Fruit fly (Drosophila melanogaster) whole organism, embryonic: ENCODE results near the gene IntS6.
A peak's percentile ranks its signal among the peaks of the same experiment; 100 is the strongest.

Source experiments
- Ada2b ChIP-seq: fragments of 200-800 bp; sonication (Bioruptor generic); IDR thresholded peaks from 2 replicates; pipeline ENCODE4 v1.3.6; 2022; ENCODE audit warnings: missing biosample characterization, missing genetic modification characterization
- Asciz ChIP-seq: fragments of 200-800 bp; sonication (Bioruptor generic); optimal IDR thresholded peaks from 2 replicates; lab custom pipeline; 2017; ENCODE audit warnings: missing biosample characterization, mild to moderate bottlenecking, missing genetic modification characterization, missing genetic modification reagents
- Atf-2 ChIP-seq: fragments of 200-800 bp; sonication (Bioruptor generic); optimal IDR thresholded peaks from 2 replicates; lab custom pipeline; 2016; ENCODE audit warnings: missing biosample characterization, missing genetic modification characterization
- Blimp-1 ChIP-seq: fragments of 200-800 bp; sonication (Bioruptor generic); optimal IDR thresholded peaks from 3 replicates; lab custom pipeline; 2018; ENCODE audit warnings: missing biosample characterization, missing genetic modification characterization, mild to moderate bottlenecking, moderate library complexity, missing genetic modification reagents
- Bteb2 ChIP-seq: fragments of 200-800 bp; sonication (Bioruptor generic); optimal IDR thresholded peaks from 2 replicates; lab custom pipeline; 2016; ENCODE audit warnings: missing biosample characterization, missing genetic modification characterization
- C15 ChIP-seq: fragments of 200-800 bp; sonication (Bioruptor generic); IDR thresholded peaks from 3 replicates; pipeline ENCODE4 v1.3.6; 2022; ENCODE audit warnings: missing biosample characterization, missing genetic modification characterization
- CG12104 ChIP-seq: fragments of 200-800 bp; sonication (Bioruptor generic); optimal IDR thresholded peaks from 3 replicates; lab custom pipeline; 2016; ENCODE audit warnings: missing biosample characterization, missing genetic modification characterization
- CG12744 ChIP-seq: fragments of 200-800 bp; sonication (Bioruptor generic); optimal IDR thresholded peaks from 2 replicates; lab custom pipeline; 2016; ENCODE audit warnings: missing biosample characterization, missing genetic modification characterization
- CG15479 ChIP-seq: fragments of 200-800 bp; sonication (Bioruptor generic); optimal IDR thresholded peaks from 3 replicates; lab custom pipeline; 2019; ENCODE audit warnings: missing biosample characterization, mild to moderate bottlenecking, missing genetic modification characterization, moderate library complexity
- CG17912 ChIP-seq: fragments of 200-800 bp; sonication (Bioruptor generic); optimal IDR thresholded peaks from 2 replicates; lab custom pipeline; 2018; ENCODE audit warnings: missing biosample characterization, mild to moderate bottlenecking, missing genetic modification characterization
- CG18619 ChIP-seq: fragments of 200-800 bp; sonication (Bioruptor generic); optimal IDR thresholded peaks from 3 replicates; lab custom pipeline; 2017; ENCODE audit warnings: missing biosample characterization, mild to moderate bottlenecking, missing genetic modification characterization
- CG2129 ChIP-seq: fragments of 200-800 bp; sonication (Bioruptor generic); IDR thresholded peaks from 2 replicates; pipeline ENCODE4 v1.3.6; 2022; ENCODE audit warnings: missing biosample characterization, missing genetic modification characterization; ENCODE audit not compliant: partially characterized antibody
- CG5953 ChIP-seq: fragments of 200-800 bp; sonication (Bioruptor generic); IDR thresholded peaks from 2 replicates; pipeline ENCODE4 v1.3.6; 2022; ENCODE audit warnings: missing biosample characterization, missing genetic modification characterization
- CG6272 ChIP-seq: fragments of 200-800 bp; sonication (Bioruptor generic); IDR thresholded peaks from 2 replicates; pipeline ENCODE4 v1.3.6; 2022; ENCODE audit warnings: missing biosample characterization, missing genetic modification characterization
- CG6854 ChIP-seq: fragments of 200-800 bp; sonication (Bioruptor generic); optimal IDR thresholded peaks from 3 replicates; lab custom pipeline; 2017; ENCODE audit warnings: missing biosample characterization, mild to moderate bottlenecking, missing genetic modification characterization
- CG7372 ChIP-seq: fragments of 200-800 bp; sonication (Bioruptor generic); IDR thresholded peaks from 2 replicates; pipeline ENCODE4 v1.3.6; 2022; ENCODE audit warnings: missing biosample characterization, missing genetic modification characterization
- CG7786 ChIP-seq: fragments of 200-800 bp; sonication (Bioruptor generic); optimal IDR thresholded peaks from 2 replicates; lab custom pipeline; 2016; ENCODE audit warnings: missing biosample characterization, missing genetic modification characterization
- CG9876 ChIP-seq: fragments of 200-800 bp; sonication (Bioruptor generic); optimal IDR thresholded peaks from 2 replicates; lab custom pipeline; 2016; ENCODE audit warnings: missing biosample characterization, missing genetic modification characterization
- Chrac-16 ChIP-seq: fragments of 200-800 bp; sonication (Bioruptor generic); optimal IDR thresholded peaks from 3 replicates; lab custom pipeline; 2016; ENCODE audit warnings: missing biosample characterization, missing genetic modification characterization
- Dad ChIP-seq: fragments of 200-800 bp; sonication (Bioruptor generic); optimal IDR thresholded peaks from 3 replicates; lab custom pipeline; 2016; ENCODE audit warnings: missing biosample characterization, missing genetic modification characterization
- Dll ChIP-seq: fragments of 200-800 bp; sonication (Bioruptor generic); IDR thresholded peaks from 4 replicates; pipeline ENCODE4 v1.3.6; 2022; ENCODE audit warnings: missing biosample characterization, missing genetic modification characterization; ENCODE audit not compliant: partially characterized antibody
- Meics ChIP-seq: fragments of 200-800 bp; sonication (Bioruptor generic); optimal IDR thresholded peaks from 2 replicates; lab custom pipeline; 2017; ENCODE audit warnings: missing biosample characterization, mild to moderate bottlenecking, missing genetic modification characterization
- Mrtf ChIP-seq: fragments of 200-800 bp; sonication (Bioruptor generic); IDR thresholded peaks from 3 replicates; pipeline ENCODE4 v1.3.6; 2022; ENCODE audit warnings: missing biosample characterization, missing genetic modification characterization
- NC2α ChIP-seq: fragments of 200-800 bp; sonication (Bioruptor generic); optimal IDR thresholded peaks from 2 replicates; lab custom pipeline; 2016; ENCODE audit warnings: missing biosample characterization, missing genetic modification characterization
- Nf-YC ChIP-seq: fragments of 200-800 bp; optimal IDR thresholded peaks from 3 replicates; lab custom pipeline; 2019; ENCODE audit warnings: missing biosample characterization, mild to moderate bottlenecking, missing genetic modification characterization, moderate library complexity
- NfI ChIP-seq: fragments of 200-800 bp; sonication (Bioruptor generic); optimal IDR thresholded peaks from 3 replicates; lab custom pipeline; 2018; ENCODE audit warnings: missing biosample characterization, mild to moderate bottlenecking, missing genetic modification characterization, moderate library complexity
- Oli ChIP-seq: fragments of 200-800 bp; sonication (Bioruptor generic); optimal IDR thresholded peaks from 2 replicates; lab custom pipeline; 2018; ENCODE audit warnings: missing biosample characterization, mild to moderate bottlenecking, missing genetic modification characterization, moderate library complexity
- Ptx1 ChIP-seq: fragments of 200-800 bp; sonication (Bioruptor generic); IDR thresholded peaks from 2 replicates; pipeline ENCODE4 v1.3.6; 2022; ENCODE audit warnings: missing biosample characterization, missing genetic modification characterization
- Six4 ChIP-seq: fragments of 200-800 bp; sonication (Bioruptor generic); optimal IDR thresholded peaks from 2 replicates; lab custom pipeline; 2016; ENCODE audit warnings: missing biosample characterization, missing genetic modification characterization
- Sox102F ChIP-seq: fragments of 200-800 bp; sonication (Bioruptor generic); optimal IDR thresholded peaks from 2 replicates; lab custom pipeline; 2018; ENCODE audit warnings: missing biosample characterization, mild to moderate bottlenecking, missing genetic modification characterization, moderate library complexity
- amos ChIP-seq: fragments of 200-800 bp; sonication (Bioruptor generic); IDR thresholded peaks from 2 replicates; pipeline ENCODE4 v1.3.6; 2022; ENCODE audit warnings: missing biosample characterization, missing genetic modification characterization; ENCODE audit not compliant: partially characterized antibody
- ato ChIP-seq: fragments of 200-800 bp; sonication (Bioruptor generic); IDR thresholded peaks from 2 replicates; pipeline ENCODE4 v1.3.6; 2022; ENCODE audit warnings: missing biosample characterization, missing genetic modification characterization; ENCODE audit not compliant: partially characterized antibody
- az2 ChIP-seq: fragments of 200-800 bp; sonication (Bioruptor generic); optimal IDR thresholded peaks from 3 replicates; lab custom pipeline; 2016; ENCODE audit warnings: missing biosample characterization, missing genetic modification characterization
- bcd ChIP-seq: fragments of 200-800 bp; sonication (Bioruptor generic); optimal IDR thresholded peaks from 2 replicates; lab custom pipeline; 2017; ENCODE audit warnings: missing biosample characterization, mild to moderate bottlenecking, missing genetic modification characterization
- br ChIP-seq: fragments of >200 bp; optimal IDR thresholded peaks from 2 replicates; lab custom pipeline; 2017
- crc ChIP-seq: fragments of 200-800 bp; sonication (Bioruptor generic); optimal IDR thresholded peaks from 2 replicates; lab custom pipeline; 2016; ENCODE audit warnings: missing biosample characterization, missing genetic modification characterization
- cwo ChIP-seq: fragments of 200-800 bp; sonication (Bioruptor generic); optimal IDR thresholded peaks from 3 replicates; lab custom pipeline; 2017; ENCODE audit warnings: missing biosample characterization, missing genetic modification characterization, mild to moderate bottlenecking, moderate library complexity, missing genetic modification reagents
- dati ChIP-seq: fragments of 200-800 bp; sonication (Bioruptor generic); IDR thresholded peaks from 2 replicates; pipeline ENCODE4 v1.3.6; 2022; ENCODE audit warnings: missing biosample characterization, missing genetic modification characterization
- fd102C ChIP-seq: fragments of 200-800 bp; sonication (Bioruptor generic); optimal IDR thresholded peaks from 2 replicates; lab custom pipeline; 2018; ENCODE audit warnings: missing biosample characterization, mild to moderate bottlenecking, missing genetic modification characterization, moderate library complexity
- jigr1 ChIP-seq: fragments of 200-800 bp; sonication (Bioruptor generic); IDR thresholded peaks from 3 replicates; pipeline ENCODE4 v1.3.6; 2022; ENCODE audit warnings: missing biosample characterization, missing genetic modification characterization
- maf-S ChIP-seq: fragments of 200-800 bp; sonication (Bioruptor generic); optimal IDR thresholded peaks from 2 replicates; lab custom pipeline; 2016; ENCODE audit warnings: missing biosample characterization, missing genetic modification characterization
- mld ChIP-seq: fragments of 200-800 bp; sonication (Bioruptor generic); IDR thresholded peaks from 3 replicates; pipeline ENCODE4 v1.3.6; 2022; ENCODE audit warnings: missing biosample characterization, missing genetic modification characterization; ENCODE audit not compliant: partially characterized antibody
- oc ChIP-seq: fragments of 200-800 bp; sonication (Bioruptor generic); optimal IDR thresholded peaks from 2 replicates; lab custom pipeline; 2018; ENCODE audit warnings: missing biosample characterization, mild to moderate bottlenecking, missing genetic modification characterization, moderate library complexity
- pum ChIP-seq: fragments of 200-800 bp; sonication (Bioruptor generic); optimal IDR thresholded peaks from 2 replicates; lab custom pipeline; 2016; ENCODE audit warnings: missing biosample characterization, missing genetic modification characterization
- pzg ChIP-seq: fragments of 200-800 bp; sonication (Bioruptor generic); optimal IDR thresholded peaks from 3 replicates; lab custom pipeline; 2018; ENCODE audit warnings: missing biosample characterization, mild to moderate bottlenecking, missing genetic modification characterization, moderate library complexity
- run ChIP-seq: fragments of 200-800 bp; sonication (Bioruptor generic); optimal IDR thresholded peaks from 3 replicates; lab custom pipeline; 2018; ENCODE audit warnings: missing biosample characterization, mild to moderate bottlenecking, missing genetic modification characterization
- schlank ChIP-seq: fragments of 200-800 bp; sonication (Bioruptor generic); optimal IDR thresholded peaks from 2 replicates; lab custom pipeline; 2018; ENCODE audit warnings: missing biosample characterization, mild to moderate bottlenecking, missing genetic modification characterization
- sisA ChIP-seq: fragments of 200-800 bp; sonication (Bioruptor generic); IDR thresholded peaks from 2 replicates; pipeline ENCODE4 v1.3.6; 2022; ENCODE audit warnings: missing biosample characterization, missing genetic modification characterization
- yki ChIP-seq: fragments of >200 bp; optimal IDR thresholded peaks from 3 replicates; lab custom pipeline; 2018
- zfh1 ChIP-seq: fragments of 200-800 bp; sonication (Bioruptor generic); IDR thresholded peaks from 3 replicates; pipeline ENCODE4 v1.3.6; 2022; ENCODE audit warnings: missing biosample characterization, missing genetic modification characterization

IntS6 gene

DNA sequence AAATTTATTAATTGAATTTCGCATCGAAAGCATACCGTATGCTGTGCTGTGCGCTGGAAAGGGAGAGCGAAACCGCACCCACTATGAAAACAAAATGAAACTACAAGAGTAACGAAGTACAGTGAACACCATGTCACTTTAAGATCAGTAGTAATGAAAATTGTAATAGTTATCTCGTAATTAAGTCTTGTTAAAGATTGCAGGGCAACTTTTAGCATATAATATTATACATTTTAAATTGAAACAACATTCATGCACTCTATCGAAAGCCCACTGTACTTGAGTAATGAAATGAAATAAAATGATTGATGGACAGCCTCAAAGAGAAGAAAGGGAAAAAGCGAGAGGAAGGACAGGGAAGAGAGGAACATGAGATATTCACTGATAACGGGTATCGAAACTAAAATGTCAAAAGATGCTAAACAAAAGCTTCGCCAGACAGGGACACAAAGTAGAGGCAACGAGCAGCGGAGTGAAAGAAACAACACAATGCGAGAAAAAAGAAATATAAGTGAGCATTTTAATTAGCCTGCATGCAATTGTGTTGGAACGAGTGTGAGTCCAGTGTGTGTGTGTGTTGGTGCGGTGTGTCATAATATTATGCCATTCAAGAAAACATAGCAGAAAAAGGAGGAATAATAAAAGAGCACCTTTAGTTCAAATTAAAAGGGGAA is 11.6 kb downstream of the IntS6 start (continued):
- no peak for TF ChIP-seq CG17912
- peak; percentile 71 for TF ChIP-seq CG7372
- TF ChIP-seq NC2α (GFP tag; lab: Kevin White, UChicago), result no peak
- peak; percentile 75 for TF ChIP-seq sisA (GFP tag; lab: Robert Waterston, UW)
- TF ChIP-seq Asciz (GFP tag; lab: Kevin White, UChicago), result peak; percentile 49
- peak; percentile 22 for TF ChIP-seq CG12104 (GFP tag; lab: Kevin White, UChicago)
- TF ChIP-seq fd102C (GFP tag; lab: Kevin White, UChicago), result no peak
- TF ChIP-seq CG7786 (GFP tag; lab: Kevin White, UChicago), result peak; percentile 24
- TF ChIP-seq Nf-YC, result peak; percentile 19
- TF ChIP-seq Ptx1 (GFP tag; lab: Robert Waterston, UW), result peak; percentile 81
- TF ChIP-seq Chrac-16 (GFP tag; lab: Kevin White, UChicago), result peak; percentile 70
- TF ChIP-seq Bteb2 (GFP tag; lab: Kevin White, UChicago), result peak; percentile 57
- TF ChIP-seq pzg, result no peak
- peak; percentile 71 for TF ChIP-seq NfI (GFP tag; lab: Kevin White, UChicago)
- no peak for TF ChIP-seq CG9876 (GFP tag; lab: Kevin White, UChicago)
- peak; percentile 78 for TF ChIP-seq CG5953
- no peak for TF ChIP-seq dati (GFP tag; lab: Robert Waterston, UW)
- TF ChIP-seq az2 (GFP tag; lab: Kevin White, UChicago), result peak; percentile 75
- TF ChIP-seq CG18619 (GFP tag; lab: Kevin White, UChicago), result peak; percentile 62
- TF ChIP-seq Atf-2 (GFP tag; lab: Kevin White, UChicago), result peak; percentile 43
- TF ChIP-seq C15 (GFP tag; lab: Robert Waterston, UW), result peak; percentile 67; the same call in 1 of the 3 replicates
- no peak for TF ChIP-seq CG15479 (GFP tag; lab: Kevin White, UChicago)
- no peak for TF ChIP-seq Six4 (GFP tag; lab: Kevin White, UChicago)
- TF ChIP-seq CG2129, result no peak
- TF ChIP-seq Meics (GFP tag; lab: Kevin White, UChicago), result peak; percentile 56
- TF ChIP-seq amos (GFP tag; lab: Robert Waterston, UW), result no peak
- peak; percentile 24 for TF ChIP-seq crc
- TF ChIP-seq mld (GFP tag; lab: Robert Waterston, UW), result no peak
- peak; percentile 85 for TF ChIP-seq Ada2b (GFP tag; lab: Robert Waterston, UW)
- TF ChIP-seq ato (GFP tag; lab: Robert Waterston, UW), result no peak
- peak; percentile 67 for TF ChIP-seq Blimp-1
- TF ChIP-seq oc (tag; lab: Kevin White, UChicago), result peak; percentile 81
- TF ChIP-seq Sox102F (GFP tag; lab: Kevin White, UChicago), result peak; percentile 88
- peak; percentile 18 for TF ChIP-seq bcd (GFP tag; lab: Kevin White, UChicago)
- peak; percentile 82; the same call in 2 of the 3 replicates for TF ChIP-seq zfh1 (GFP tag; lab: Robert Waterston, UW)
- TF ChIP-seq CG12744 (GFP tag; lab: Kevin White, UChicago), result peak; percentile 33
- peak; percentile 60 for TF ChIP-seq pum
- TF ChIP-seq Dad (GFP tag; lab: Kevin White, UChicago), result peak; percentile 26
- peak; percentile 86 for TF ChIP-seq Oli
- TF ChIP-seq CG6272 (GFP tag; lab: Robert Waterston, UW), result peak; percentile 60
- TF ChIP-seq CG6854 (GFP tag; lab: Kevin White, UChicago), result peak; percentile 2
- TF ChIP-seq schlank (tag; lab: Kevin White, UChicago), result peak; percentile 61
- TF ChIP-seq Dll (GFP tag; lab: Robert Waterston, UW), result no peak
- peak; percentile 71; the same call in 2 of the 3 replicates for TF ChIP-seq Mrtf
- no peak for TF ChIP-seq br (lab: Kevin White, UChicago)
- TF ChIP-seq run (tag; lab: Kevin White, UChicago), result peak; percentile 25
- no peak for TF ChIP-seq yki (lab: Kevin White, UChicago)
- peak; percentile 47 for TF ChIP-seq maf-S (GFP tag; lab: Kevin White, UChicago)
- peak; percentile 39; the same call in 1 of the 3 replicates for TF ChIP-seq jigr1
- peak; percentile 67 for TF ChIP-seq cwo
